Worm (Caenorhabditis elegans) whole organism, early embryonic: ENCODE data around the gene F52H2.1.

ENCODE experiments used
- B0310.2 ChIP-seq: sonication (generic microtip); optimal IDR thresholded peaks from 2 replicates; lab custom pipeline; 2016; ENCODE audit warnings: mild to moderate bottlenecking, missing genetic modification characterization, missing compliant biosample characterization
- F13C5.2 ChIP-seq: sonication (generic microtip); optimal IDR thresholded peaks from 2 replicates; lab custom pipeline; 2017; ENCODE audit warnings: mild to moderate bottlenecking, missing genetic modification characterization, inconsistent platforms, missing compliant biosample characterization
- aly-1 ChIP-seq: sonication (generic microtip); optimal IDR thresholded peaks from 2 replicates; lab custom pipeline; 2016; ENCODE audit warnings: missing genetic modification characterization, missing compliant biosample characterization
- ama-1 ChIP-seq: fragments of 150-350 bp; optimal IDR thresholded peaks from 2 replicates; lab custom pipeline; 2014
- ceh-13 ChIP-seq: fragments of 200-800 bp; sonication (Bioruptor generic); optimal IDR thresholded peaks from 2 replicates; lab custom pipeline; 2018; ENCODE audit warnings: mild to moderate bottlenecking, missing genetic modification characterization, missing compliant biosample characterization
- ceh-36 ChIP-seq: sonication (generic microtip); optimal IDR thresholded peaks from 2 replicates; lab custom pipeline; 2016; ENCODE audit warnings: missing genetic modification characterization, inconsistent platforms, missing compliant biosample characterization
- ets-7 ChIP-seq: sonication (generic microtip); optimal IDR thresholded peaks from 2 replicates; lab custom pipeline; 2016; ENCODE audit warnings: missing genotype, missing genetic modification characterization, missing compliant biosample characterization
- flt-1 ChIP-seq: fragments of 200-800 bp; sonication (Bioruptor generic); IDR thresholded peaks from 2 replicates; pipeline ENCODE4 v1.3.6; 2022; ENCODE audit warnings: missing genetic modification characterization, missing compliant biosample characterization
- hmbx-1 ChIP-seq: sonication (generic microtip); optimal IDR thresholded peaks from 2 replicates; lab custom pipeline; 2016; ENCODE audit warnings: mild to moderate bottlenecking, missing genetic modification characterization, missing compliant biosample characterization
- hmg-4 ChIP-seq: fragments of 200-800 bp; sonication (Bioruptor generic); optimal IDR thresholded peaks from 2 replicates; lab custom pipeline; 2018; ENCODE audit warnings: mild to moderate bottlenecking, missing genetic modification characterization, missing compliant biosample characterization
- hnd-1 ChIP-seq: sonication (generic microtip); optimal IDR thresholded peaks from 2 replicates; lab custom pipeline; 2016; ENCODE audit warnings: missing genetic modification characterization, missing compliant biosample characterization
- pes-1 ChIP-seq: fragments of 200-800 bp; sonication (Bioruptor generic); IDR thresholded peaks from 2 replicates; pipeline ENCODE4 v1.3.6; 2022; ENCODE audit warnings: missing genetic modification reagents, missing genetic modification characterization, missing compliant biosample characterization
- scrt-1 ChIP-seq: fragments of 200-800 bp; sonication (Bioruptor generic); IDR thresholded peaks from 2 replicates; pipeline ENCODE4 v1.3.6; 2022; ENCODE audit warnings: missing genetic modification characterization, missing compliant biosample characterization
- sea-1 ChIP-seq: fragments of 200-800 bp; sonication (Bioruptor generic); conservative IDR thresholded peaks from 2 replicates; pipeline ENCODE4 v1.3.6; 2022; ENCODE audit warnings: missing genetic modification characterization, missing compliant biosample characterization
- tbx-11 ChIP-seq: fragments of 200-800 bp; sonication (Bioruptor generic); IDR thresholded peaks from 2 replicates; pipeline ENCODE4 v1.3.6; 2022; ENCODE audit warnings: missing genetic modification characterization, missing compliant biosample characterization
- tbx-37 ChIP-seq: fragments of 200-800 bp; sonication (Bioruptor generic); conservative IDR thresholded peaks from 2 replicates; pipeline ENCODE4 v1.3.6; 2022; ENCODE audit warnings: missing genetic modification reagents, missing genetic modification characterization, missing compliant biosample characterization
- tra-4 ChIP-seq: sonication (generic microtip); optimal IDR thresholded peaks from 2 replicates; lab custom pipeline; 2017; ENCODE audit warnings: missing genetic modification characterization, missing compliant biosample characterization

The F52H2.1 gene

ce11 chrX:2595757-2596059 is 22.8 kb downstream of the F52H2.1 start:
- TF ChIP-seq pes-1 (GFP tag; lab: Robert Waterston, UW), result no peak
- TF ChIP-seq ets-7 (tag; lab: Kevin White, UChicago), result no peak
- no peak for TF ChIP-seq sea-1
- no peak for TF ChIP-seq F13C5.2 (tag; lab: Kevin White, UChicago)
- no peak for TF ChIP-seq flt-1 (GFP tag; lab: Robert Waterston, UW)
- TF ChIP-seq hnd-1 (tag; lab: Kevin White, UChicago), result no peak
- no peak for TF ChIP-seq scrt-1
- TF ChIP-seq ama-1 (lab: Kevin White, UChicago), result no peak
- no peak for TF ChIP-seq hmg-4 (GFP tag; lab: Kevin White, UChicago)
- no peak for TF ChIP-seq hmbx-1 (tag; lab: Kevin White, UChicago)
- TF ChIP-seq ceh-13, result no peak
- no peak for TF ChIP-seq tbx-11 (GFP tag; lab: Robert Waterston, UW)
- no peak for TF ChIP-seq ceh-36 (tag; lab: Kevin White, UChicago)

- TF ChIP-seq hmbx-1 (tag; lab: Kevin White, UChicago) (no peak), F13C5.2 (tag; lab: Kevin White, UChicago) (no peak), pes-1 (GFP tag; lab: Robert Waterston, UW) (no peak), sea-1 (no peak), aly-1 (tag; lab: Kevin White, UChicago) (no peak), scrt-1 (no peak), tbx-11 (GFP tag; lab: Robert Waterston, UW) (no peak)
These were observed 23.7 kb downstream of the F52H2.1 start for ce11 chrX:2596605-2597004.

ce11 chrX:2598833-2599279 is 26.0 kb downstream of the F52H2.1 start:
- no peak for TF ChIP-seq hmbx-1 (tag; lab: Kevin White, UChicago)
- no peak for TF ChIP-seq pes-1 (GFP tag; lab: Robert Waterston, UW)
- peak; percentile 52 for TF ChIP-seq hmg-4 (GFP tag; lab: Kevin White, UChicago)
- TF ChIP-seq tbx-11 (GFP tag; lab: Robert Waterston, UW), result no peak
- no peak for TF ChIP-seq sea-1
- TF ChIP-seq ceh-13, result no peak
- peak; percentile 45 for TF ChIP-seq F13C5.2 (tag; lab: Kevin White, UChicago)
- TF ChIP-seq aly-1 (tag; lab: Kevin White, UChicago), result no peak
- no peak for TF ChIP-seq tra-4 (tag; lab: Kevin White, UChicago)
- TF ChIP-seq ceh-36 (tag; lab: Kevin White, UChicago), result no peak
- no peak for TF ChIP-seq flt-1 (GFP tag; lab: Robert Waterston, UW)
- TF ChIP-seq scrt-1, result 0 out of 2 replicates have a peak, but pooled peaks have one; percentile 15
- TF ChIP-seq ets-7 (tag; lab: Kevin White, UChicago), result no peak
- TF ChIP-seq tbx-37 (GFP tag; lab: Robert Waterston, UW), result no peak
- no peak for TF ChIP-seq hnd-1 (tag; lab: Kevin White, UChicago)
- TF ChIP-seq ama-1 (lab: Kevin White, UChicago), result no peak
- TF ChIP-seq B0310.2 (tag; lab: Kevin White, UChicago), result no peak

ce11 chrX:2601025-2601705 is 28.3 kb downstream of the F52H2.1 start:
- TF ChIP-seq F13C5.2 (tag; lab: Kevin White, UChicago) (no peak), tbx-37 (GFP tag; lab: Robert Waterston, UW) (no peak), ceh-13 (no peak), ama-1 (lab: Kevin White, UChicago) (no peak), tra-4 (tag; lab: Kevin White, UChicago) (no peak), hnd-1 (tag; lab: Kevin White, UChicago) (no peak), flt-1 (GFP tag; lab: Robert Waterston, UW) (no peak), B0310.2 (tag; lab: Kevin White, UChicago) (no peak), pes-1 (GFP tag; lab: Robert Waterston, UW) (no peak), hmg-4 (GFP tag; lab: Kevin White, UChicago) (no peak), tbx-11 (GFP tag; lab: Robert Waterston, UW) (no peak)

- TF ChIP-seq hmbx-1 (tag; lab: Kevin White, UChicago) (no peak), pes-1 (GFP tag; lab: Robert Waterston, UW) (no peak), F13C5.2 (tag; lab: Kevin White, UChicago) (no peak), hnd-1 (tag; lab: Kevin White, UChicago) (no peak), tra-4 (tag; lab: Kevin White, UChicago) (no peak), tbx-37 (GFP tag; lab: Robert Waterston, UW) (no peak), ama-1 (lab: Kevin White, UChicago) (no peak), ets-7 (tag; lab: Kevin White, UChicago) (no peak), sea-1 (no peak), aly-1 (tag; lab: Kevin White, UChicago) (no peak), tbx-11 (GFP tag; lab: Robert Waterston, UW) (no peak), scrt-1 (no peak), B0310.2 (tag; lab: Kevin White, UChicago) (no peak), ceh-13 (no peak), hmg-4 (GFP tag; lab: Kevin White, UChicago) (no peak), flt-1 (GFP tag; lab: Robert Waterston, UW) (no peak), ceh-36 (tag; lab: Kevin White, UChicago) (no peak)
These were observed 31.6 kb downstream of the F52H2.1 start for ce11 chrX:2604358-2605016.

DNA sequence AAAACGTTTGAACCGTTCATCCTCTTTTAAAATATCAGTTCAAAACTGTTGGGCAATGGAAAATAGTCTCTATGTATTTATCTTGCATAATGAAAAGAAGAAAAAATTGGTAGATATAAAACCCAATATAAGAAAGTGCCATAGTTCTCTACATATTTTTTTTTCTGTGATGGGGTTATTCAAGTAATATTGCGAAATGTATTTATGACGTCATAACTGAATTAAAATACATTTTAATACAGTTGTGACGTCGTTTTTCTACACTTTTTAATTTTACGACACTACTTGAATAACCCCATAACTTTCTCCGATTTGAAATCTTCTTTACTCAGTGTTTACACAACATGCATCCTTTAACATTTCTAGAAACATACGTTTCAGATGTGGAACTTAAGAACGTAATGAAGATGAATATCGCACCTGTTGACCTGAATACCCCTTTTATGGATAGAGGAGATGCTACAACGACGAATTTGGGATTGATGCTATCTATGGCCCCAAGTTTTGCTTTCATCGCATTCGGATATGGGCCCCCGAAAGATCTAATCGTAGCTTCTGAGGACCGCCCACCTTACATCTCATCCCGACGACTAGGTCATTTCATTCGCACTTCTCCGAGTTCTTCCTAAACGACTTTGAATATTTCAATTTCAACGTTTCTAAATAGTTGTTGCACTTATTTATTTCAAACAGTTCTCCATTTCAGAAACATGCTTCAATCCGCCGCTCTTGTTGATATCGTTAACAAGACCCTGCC is 34.8 kb downstream of the F52H2.1 start, which contains the start of gene T03G6.1:
Gene T03G6.1, plus strand, starts transcription at position 707 of the 757 bp plus-strand sequence.
- no peak for TF ChIP-seq tbx-37 (GFP tag; lab: Robert Waterston, UW)
